Worm (Caenorhabditis elegans): ENCODE measurements around the gene ufd-1.

Gene ufd-1

DNA sequence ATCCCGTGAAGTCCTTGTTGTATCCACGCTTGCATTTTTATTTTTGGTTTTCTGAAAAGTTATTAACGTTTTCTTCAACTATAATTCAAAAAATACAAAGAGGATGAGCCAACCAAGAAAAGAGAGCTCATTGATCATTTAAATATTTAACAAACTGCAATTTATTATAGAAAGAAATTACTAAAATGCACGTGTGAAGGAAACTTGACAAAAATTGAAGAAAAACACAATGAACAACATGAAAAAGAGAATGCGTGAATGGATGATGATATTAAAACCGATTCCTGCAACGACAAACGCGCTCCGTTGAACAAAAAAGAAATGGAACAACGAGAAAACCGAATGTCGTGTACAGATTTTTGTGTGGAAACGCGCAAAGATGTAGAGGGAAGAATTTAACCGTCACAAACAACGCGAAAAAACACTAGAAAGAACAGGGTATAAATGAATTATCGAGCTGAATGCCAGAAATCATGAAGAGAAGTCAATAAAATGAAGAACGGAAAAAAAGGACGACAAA, at the start of gene ufd-1:
Gene ufd-1, minus strand, starts transcription at position 51 of the 520 bp plus-strand sequence.
- TF ChIP-seq ref-1 (GFP tag; conservative IDR thresholded peaks at IDR 0.05) = no peak
- TF ChIP-seq med-1 (GFP tag; optimal IDR thresholded peaks at IDR 0.05; ENCODE audit: insufficient read depth) = no peak
- TF ChIP-seq ztf-23 (GFP tag; IDR thresholded peaks at IDR 0.05) = no peak
- no peak for TF ChIP-seq tab-1 (GFP tag; IDR thresholded peaks at IDR 0.05)
- TF ChIP-seq cog-1 (tag; optimal IDR thresholded peaks at IDR 0.05) = no peak
- no peak for TF ChIP-seq klf-2 (GFP tag; conservative IDR thresholded peaks at IDR 0.05)
- no peak for TF ChIP-seq ztf-29 (GFP tag; IDR thresholded peaks at IDR 0.05)

DNA sequence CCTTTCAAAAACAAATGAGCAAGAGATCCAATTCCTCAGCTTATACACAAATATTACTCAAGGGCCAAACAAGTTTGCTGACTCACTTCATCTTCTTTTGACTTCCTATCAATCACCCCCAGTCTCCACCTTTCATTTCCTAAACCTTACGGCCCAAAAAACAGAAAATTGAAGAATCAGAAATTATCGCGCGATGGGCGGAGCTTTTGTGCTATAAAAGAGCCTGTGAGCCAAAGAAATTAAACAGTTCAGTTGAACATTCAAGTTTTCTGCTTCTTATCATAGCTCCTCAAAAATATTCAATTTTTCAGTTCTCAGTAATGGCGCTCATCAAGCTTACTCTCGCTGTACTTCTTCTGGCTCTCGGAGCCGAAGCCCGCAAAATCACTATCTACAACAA, 49.1 kb upstream of the ufd-1 start, which contains the start of gene thn-1:
Gene thn-1, plus strand, starts transcription at position 301 of the 400 bp plus-strand sequence.
- no peak for TF ChIP-seq T22C8.4 (GFP tag; IDR thresholded peaks at IDR 0.05)
- no peak for TF ChIP-seq med-1 (GFP tag; optimal IDR thresholded peaks at IDR 0.05; ENCODE audit: insufficient read depth)
- TF ChIP-seq ztf-23 (GFP tag; IDR thresholded peaks at IDR 0.05) = no peak
- no peak for TF ChIP-seq ref-1 (GFP tag; conservative IDR thresholded peaks at IDR 0.05)
- TF ChIP-seq cog-1 (tag; optimal IDR thresholded peaks at IDR 0.05) = no peak
- TF ChIP-seq flt-1 (GFP tag; IDR thresholded peaks at IDR 0.05) = no peak
- no peak for TF ChIP-seq tab-1 (GFP tag; IDR thresholded peaks at IDR 0.05)
- no peak for TF ChIP-seq ztf-29 (GFP tag; IDR thresholded peaks at IDR 0.05)
- TF ChIP-seq klf-2 (GFP tag; conservative IDR thresholded peaks at IDR 0.05) = no peak

DNA sequence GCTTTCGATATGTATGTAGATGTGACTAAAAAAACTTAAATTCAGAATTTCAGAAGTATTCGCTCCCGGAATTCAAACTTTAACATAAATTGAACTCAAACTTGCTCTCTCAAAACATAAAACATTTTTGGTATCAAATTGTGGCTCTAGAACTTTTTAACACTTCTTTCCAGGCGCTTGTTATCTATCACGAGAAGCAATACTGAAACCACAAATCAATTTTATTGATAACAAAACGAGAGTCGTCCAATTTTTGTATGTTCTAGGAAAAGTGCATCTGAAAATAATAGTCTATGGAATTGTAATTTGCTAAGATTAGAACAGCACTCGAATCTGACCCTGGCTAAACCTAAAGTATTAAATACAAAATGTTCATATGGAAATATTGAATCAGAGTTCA, 48.2 kb upstream of the ufd-1 start:
- TF ChIP-seq cog-1 (tag; optimal IDR thresholded peaks at IDR 0.05) (no peak), flt-1 (GFP tag; IDR thresholded peaks at IDR 0.05) (no peak), ztf-29 (GFP tag; IDR thresholded peaks at IDR 0.05) (no peak)

DNA sequence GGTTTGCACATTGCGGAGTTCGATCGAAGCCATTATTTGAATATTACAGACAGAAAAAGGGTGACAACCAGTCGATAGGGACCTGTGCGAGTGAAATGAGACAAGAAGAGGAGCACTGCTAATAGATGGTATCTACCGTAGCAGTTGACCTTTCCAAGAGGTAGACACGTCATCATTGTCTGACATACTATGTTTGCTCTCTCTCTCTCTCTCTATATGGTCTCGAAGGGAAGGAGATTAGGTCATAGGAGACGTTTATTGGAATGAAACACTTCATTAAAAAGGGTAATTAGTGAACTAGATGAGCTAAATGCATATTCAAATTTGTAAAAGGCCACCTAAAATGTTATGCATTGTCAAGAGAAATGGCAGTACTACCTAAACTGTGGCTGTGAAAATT, 45.3 kb upstream of the ufd-1 start, which contains the start of gene atz-1:
Gene atz-1, minus strand, starts transcription at position 101 of the 400 bp plus-strand sequence.
- TF ChIP-seq tab-1 (GFP tag; IDR thresholded peaks at IDR 0.05) (no peak), ztf-29 (GFP tag; IDR thresholded peaks at IDR 0.05) (no peak)

DNA sequence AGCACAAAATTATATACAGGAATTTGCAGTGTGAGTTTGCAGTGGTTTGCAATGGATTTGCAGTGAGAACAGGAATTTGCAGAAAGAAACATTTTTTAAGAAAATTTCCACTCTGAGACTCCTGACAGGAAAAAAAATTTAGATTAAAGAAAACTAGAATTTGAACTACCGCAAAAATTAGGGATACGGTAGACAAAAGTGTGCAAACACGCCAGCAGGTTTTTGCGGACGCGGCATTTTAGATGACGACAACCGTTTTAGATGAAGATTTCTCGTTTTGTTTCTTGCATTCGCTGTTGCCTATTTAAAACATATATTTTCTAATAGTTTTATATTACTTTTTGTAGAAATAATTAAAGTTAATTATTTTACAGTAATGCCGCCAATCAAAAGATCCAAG, 41.2 kb upstream of the ufd-1 start, which contains the start of gene wdr-46:
Gene wdr-46, plus strand, starts transcription at position 375 of the 400 bp plus-strand sequence.
- TF ChIP-seq cog-1 (tag; optimal IDR thresholded peaks at IDR 0.05) = peak; percentile 40
- 0 out of 2 replicates have a peak, but pooled peaks have one; percentile 71 for TF ChIP-seq flt-1 (GFP tag; IDR thresholded peaks at IDR 0.05)
- TF ChIP-seq ztf-29 (GFP tag; IDR thresholded peaks at IDR 0.05) = no peak
- TF ChIP-seq ref-1 (GFP tag; conservative IDR thresholded peaks at IDR 0.05) = no peak

DNA sequence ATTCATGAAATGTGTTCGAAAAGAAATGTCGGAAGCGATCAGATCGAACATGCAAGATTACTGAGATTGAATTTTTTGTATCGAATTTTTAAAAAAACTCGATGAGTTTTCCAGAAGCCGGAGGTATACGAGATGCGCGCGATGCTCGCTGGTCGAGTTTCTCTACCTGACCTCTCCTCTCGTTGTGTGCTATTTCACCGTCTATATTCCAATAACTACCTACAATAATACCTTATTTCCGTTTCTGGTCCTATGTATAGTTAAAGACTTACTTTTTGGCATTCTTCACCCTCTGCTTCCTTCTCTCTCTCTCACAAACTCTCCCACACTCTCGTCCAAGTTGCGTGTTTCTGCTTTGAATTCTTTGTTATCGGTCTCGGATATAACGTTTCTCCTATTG, 40.6 kb upstream of the ufd-1 start:
- no peak for TF ChIP-seq ref-1 (GFP tag; conservative IDR thresholded peaks at IDR 0.05)
- no peak for TF ChIP-seq flt-1 (GFP tag; IDR thresholded peaks at IDR 0.05)
- no peak for TF ChIP-seq med-1 (GFP tag; optimal IDR thresholded peaks at IDR 0.05; ENCODE audit: insufficient read depth)
- TF ChIP-seq cog-1 (tag; optimal IDR thresholded peaks at IDR 0.05) = no peak
- TF ChIP-seq ztf-29 (GFP tag; IDR thresholded peaks at IDR 0.05) = no peak
- no peak for TF ChIP-seq tab-1 (GFP tag; IDR thresholded peaks at IDR 0.05)
- no peak for TF ChIP-seq ztf-23 (GFP tag; IDR thresholded peaks at IDR 0.05)
- no peak for TF ChIP-seq klf-2 (GFP tag; conservative IDR thresholded peaks at IDR 0.05)
- TF ChIP-seq T22C8.4 (GFP tag; IDR thresholded peaks at IDR 0.05) = no peak

DNA sequence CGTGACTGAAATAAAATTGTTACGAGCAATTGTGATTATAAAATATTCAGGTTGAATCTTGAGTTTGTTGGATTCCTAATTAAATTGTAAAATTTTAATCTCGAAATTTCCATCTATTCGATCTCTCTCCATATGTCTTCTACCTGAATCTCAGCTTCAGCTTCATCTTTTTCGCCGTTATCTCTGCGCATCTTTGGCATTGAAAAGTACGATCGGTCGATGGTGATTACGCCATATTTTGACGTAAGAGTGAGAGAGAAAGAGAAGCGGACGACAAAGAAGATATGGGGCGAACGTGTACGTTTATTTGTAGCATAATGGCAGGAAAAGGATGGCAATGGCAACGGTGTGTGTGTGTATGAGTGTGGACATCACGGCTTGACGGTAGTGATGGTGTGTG, 35.9 kb upstream of the ufd-1 start:
- no peak for TF ChIP-seq ref-1 (GFP tag; conservative IDR thresholded peaks at IDR 0.05)
- no peak for TF ChIP-seq med-1 (GFP tag; optimal IDR thresholded peaks at IDR 0.05; ENCODE audit: insufficient read depth)
- TF ChIP-seq klf-2 (GFP tag; conservative IDR thresholded peaks at IDR 0.05) = no peak
- TF ChIP-seq tab-1 (GFP tag; IDR thresholded peaks at IDR 0.05) = no peak
- TF ChIP-seq cog-1 (tag; optimal IDR thresholded peaks at IDR 0.05) = no peak
- TF ChIP-seq T22C8.4 (GFP tag; IDR thresholded peaks at IDR 0.05) = no peak
- no peak for TF ChIP-seq ztf-23 (GFP tag; IDR thresholded peaks at IDR 0.05)

DNA sequence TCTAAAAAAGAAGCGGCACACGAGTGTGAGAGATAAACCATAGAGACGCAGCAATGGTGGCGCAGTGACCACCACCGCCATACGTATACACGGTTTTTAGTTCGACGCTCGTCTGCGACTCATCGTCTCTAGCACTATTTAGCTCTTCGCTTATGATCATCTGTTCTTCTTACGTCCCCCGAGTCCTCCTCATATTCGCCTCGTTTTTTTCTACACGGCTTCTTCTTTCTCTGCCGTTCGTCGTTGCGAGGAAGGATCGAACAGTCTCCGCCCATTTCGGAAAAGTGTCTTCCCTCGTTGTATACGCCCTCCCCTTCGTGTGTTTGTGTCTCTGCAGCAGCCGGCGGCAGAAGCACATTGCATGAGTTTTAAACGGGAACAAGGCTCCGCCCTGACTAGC, 34.3 kb upstream of the ufd-1 start:
- TF ChIP-seq ztf-29 (GFP tag; IDR thresholded peaks at IDR 0.05) (peak; percentile 48; the same call in 1 of the 2 replicates), klf-2 (GFP tag; conservative IDR thresholded peaks at IDR 0.05) (no peak)

DNA sequence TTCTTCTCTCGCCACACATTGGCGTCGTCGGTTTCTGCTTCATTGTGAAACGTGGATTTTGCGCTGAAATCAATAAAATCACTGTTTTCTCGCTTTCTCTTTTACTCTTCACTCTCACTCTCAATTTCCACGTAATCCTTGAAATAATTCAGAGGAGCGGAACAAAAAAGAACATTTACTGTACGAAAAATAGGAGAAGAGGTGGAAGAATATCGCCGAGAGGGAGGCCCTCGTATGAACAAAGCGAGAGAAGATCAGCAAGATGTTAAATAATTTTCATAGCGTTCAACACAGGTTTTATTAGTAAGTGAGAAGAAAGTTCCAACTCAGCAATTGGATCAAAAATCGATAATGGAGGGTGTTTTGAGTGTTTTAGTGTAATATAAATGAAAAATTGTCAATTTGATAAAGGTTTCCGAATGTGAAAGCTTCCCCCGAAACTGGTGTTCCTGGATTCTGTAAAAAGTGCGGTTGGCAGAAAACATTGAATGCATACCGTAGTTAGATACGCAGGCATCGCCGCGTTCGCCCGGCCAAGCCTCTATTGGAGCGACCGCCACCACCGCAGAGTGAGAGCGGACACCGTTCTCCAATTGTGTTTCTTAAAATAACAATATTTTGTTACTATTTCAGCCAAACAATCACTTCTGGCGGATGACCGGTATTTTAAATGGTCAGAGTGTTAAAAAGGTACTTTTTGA, 30.9 kb upstream of the ufd-1 start, which contains the start of the genes ccr-4 and ZC518.8:
Gene ccr-4, plus strand, starts transcription at position 151 of the 701 bp plus-strand sequence.
Gene ZC518.8, minus strand, starts transcription at position 517 of the 701 bp plus-strand sequence.
- TF ChIP-seq med-1 (GFP tag; optimal IDR thresholded peaks at IDR 0.05; ENCODE audit: insufficient read depth) (no peak), T22C8.4 (GFP tag; IDR thresholded peaks at IDR 0.05) (no peak), tab-1 (GFP tag; IDR thresholded peaks at IDR 0.05) (no peak), ztf-29 (GFP tag; IDR thresholded peaks at IDR 0.05) (no peak), ztf-23 (GFP tag; IDR thresholded peaks at IDR 0.05) (no peak)

DNA sequence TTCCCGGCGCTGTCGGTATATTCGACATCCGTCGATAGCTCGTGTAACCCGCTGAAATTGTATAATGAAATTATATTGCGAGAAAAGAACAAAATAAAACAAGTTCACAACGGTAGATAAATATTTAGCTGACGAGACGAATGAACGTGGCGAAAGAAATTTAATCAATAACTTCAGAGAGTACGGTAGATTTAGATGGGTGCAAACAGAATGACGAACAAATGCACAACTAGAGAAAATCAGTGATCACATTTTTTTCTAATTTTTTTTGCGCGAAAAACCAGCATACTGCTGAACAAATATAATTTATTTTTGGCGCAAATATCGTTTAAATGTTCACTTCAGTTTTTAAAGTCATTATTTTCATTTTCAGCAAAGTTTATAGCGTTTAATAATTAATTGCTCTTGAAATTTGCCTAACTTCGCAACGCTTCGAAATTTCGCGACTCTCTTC, 30.1 kb upstream of the ufd-1 start, which contains the start of gene sec-24.2:
Gene sec-24.2, minus strand, starts transcription at position 51 of the 454 bp plus-strand sequence.
- TF ChIP-seq tab-1 (GFP tag; IDR thresholded peaks at IDR 0.05) = no peak
- TF ChIP-seq ztf-23 (GFP tag; IDR thresholded peaks at IDR 0.05) = no peak
- no peak for TF ChIP-seq T22C8.4 (GFP tag; IDR thresholded peaks at IDR 0.05)
- TF ChIP-seq ztf-29 (GFP tag; IDR thresholded peaks at IDR 0.05) = no peak
- TF ChIP-seq ref-1 (GFP tag; conservative IDR thresholded peaks at IDR 0.05) = no peak
- no peak for TF ChIP-seq klf-2 (GFP tag; conservative IDR thresholded peaks at IDR 0.05)
- TF ChIP-seq cog-1 (tag; optimal IDR thresholded peaks at IDR 0.05) = no peak
- TF ChIP-seq med-1 (GFP tag; optimal IDR thresholded peaks at IDR 0.05; ENCODE audit: insufficient read depth) = no peak
- no peak for TF ChIP-seq flt-1 (GFP tag; IDR thresholded peaks at IDR 0.05)

Measured in whole organism, midembryonic.